Worm (Caenorhabditis elegans) whole organism, L3 larva: ENCODE data around the gene srh-231.

Experiments used
- ceh-16 ChIP-seq: sonication (generic microtip); optimal IDR thresholded peaks from 2 replicates; lab custom pipeline; 2017; ENCODE audit warnings: missing biosample characterization, missing genetic modification characterization
- jun-1 ChIP-seq: fragments of 150-350 bp; optimal IDR thresholded peaks from 2 replicates; lab custom pipeline; 2014; ENCODE audit warnings: missing biosample characterization, missing genetic modification reagents, missing genetic modification characterization
- nfya-1 ChIP-seq: sonication (generic microtip); optimal IDR thresholded peaks from 2 replicates; lab custom pipeline; 2017; ENCODE audit warnings: missing genetic modification characterization, mild to moderate bottlenecking, missing compliant biosample characterization, antibody characterized with exemption, moderate library complexity; ENCODE audit not compliant: insufficient read depth
- nhr-12 ChIP-seq: fragments of 150-350 bp; optimal IDR thresholded peaks from 2 replicates; lab custom pipeline; 2014; ENCODE audit warnings: missing biosample characterization, missing genetic modification characterization
- nhr-25 ChIP-seq: sonication (generic microtip); optimal IDR thresholded peaks from 2 replicates; lab custom pipeline; 2017; ENCODE audit warnings: missing biosample characterization, missing genetic modification characterization
- pqm-1 ChIP-seq: fragments of 150-350 bp; optimal IDR thresholded peaks from 2 replicates; lab custom pipeline; 2017; ENCODE audit warnings: missing biosample characterization, missing genetic modification characterization, inconsistent platforms
- sea-2 ChIP-seq: fragments of 150-350 bp; sonication (generic microtip); optimal IDR thresholded peaks from 4 replicates; lab custom pipeline; 2014; ENCODE audit warnings: missing biosample characterization, missing genetic modification reagents, missing genetic modification characterization
- snpc-4 ChIP-seq: fragments of 150-350 bp; optimal IDR thresholded peaks from 2 replicates; lab custom pipeline; 2014; ENCODE audit warnings: missing biosample characterization, missing genetic modification characterization
- unc-39 ChIP-seq: sonication (generic microtip); optimal IDR thresholded peaks from 4 replicates; lab custom pipeline; 2017; ENCODE audit warnings: missing biosample characterization, missing genetic modification characterization
- unc-62 ChIP-seq: fragments of 150-350 bp; sonication (generic microtip); optimal IDR thresholded peaks from 4 replicates; lab custom pipeline; 2014; ENCODE audit warnings: missing biosample characterization, missing genetic modification reagents, missing genetic modification characterization
- ztf-11 ChIP-seq: fragments of 150-350 bp; optimal IDR thresholded peaks from 2 replicates; lab custom pipeline; 2014; ENCODE audit warnings: missing biosample characterization, missing genetic modification characterization

DNA sequence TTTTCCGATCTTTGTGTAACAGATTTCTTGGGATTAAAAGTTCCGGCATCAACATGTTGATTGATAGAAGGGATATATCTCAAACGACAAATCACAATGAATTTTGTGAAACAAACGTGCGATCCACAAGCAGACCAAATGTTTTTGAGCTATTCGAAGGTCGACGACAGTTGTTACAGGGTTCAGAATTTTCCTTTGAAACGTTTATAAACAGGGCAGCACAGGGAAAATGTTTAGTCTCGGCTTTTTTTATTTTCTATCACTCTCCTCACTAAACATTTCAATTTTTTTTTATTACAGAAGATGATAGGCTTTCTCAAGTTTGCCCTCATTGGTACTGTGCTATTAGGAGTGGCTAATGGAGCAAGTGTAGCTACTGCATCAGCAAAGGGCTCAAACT lies 12.9 kb upstream of the srh-231 start, which contains the start of gene exc-13:
- TF ChIP-seq nhr-12: no peak
- TF ChIP-seq sea-2 (GFP tag; lab: Kevin White, UChicago): no peak
- TF ChIP-seq ceh-16: no peak
- TF ChIP-seq jun-1: no peak
- TF ChIP-seq nhr-25: no peak
- TF ChIP-seq ztf-11 (tag; lab: Kevin White, UChicago): no peak
- TF ChIP-seq pqm-1 (tag; lab: Kevin White, UChicago): no peak
- no peak for TF ChIP-seq nfya-1 (tag; lab: Kevin White, UChicago)
- TF ChIP-seq unc-62 (GFP tag; lab: Kevin White, UChicago): no peak
- no peak for TF ChIP-seq snpc-4
- TF ChIP-seq unc-39 (tag; lab: Kevin White, UChicago): no peak
